Worm (Caenorhabditis elegans) whole organism, L4 larva: Measurements from ENCODE around the gene alkb-7.

ENCODE experiments used
- D1046.2 ChIP-seq: fragments of 200-800 bp; sonication (Bioruptor generic); IDR thresholded peaks from 2 replicates; pipeline ENCODE4 v1.3.6; 2022; ENCODE audit warnings: missing genetic modification characterization, missing compliant biosample characterization
- F44E2.7 ChIP-seq: fragments of 200-800 bp; sonication (Bioruptor generic); IDR thresholded peaks from 2 replicates; pipeline ENCODE4 v2.1.2; 2022; ENCODE audit warnings: missing genetic modification characterization, missing compliant biosample characterization
- T20F7.1 ChIP-seq: fragments of 200-800 bp; sonication (Bioruptor generic); optimal IDR thresholded peaks from 2 replicates; lab custom pipeline; 2018; ENCODE audit warnings: mild to moderate bottlenecking, missing genetic modification characterization, missing compliant biosample characterization
- ZK337.2 ChIP-seq: fragments of 200-800 bp; sonication (Bioruptor generic); IDR thresholded peaks from 2 replicates; pipeline ENCODE4 v1.3.6; 2022; ENCODE audit warnings: missing genetic modification reagents, missing genetic modification characterization, missing compliant biosample characterization
- aha-1 ChIP-seq: fragments of 150-350 bp; peaks from one replicate; lab custom pipeline; 2014; ENCODE audit warnings: missing biosample characterization, missing genetic modification characterization
- arid-1 ChIP-seq: fragments of 200-800 bp; sonication (Bioruptor generic); conservative IDR thresholded peaks from 2 replicates; pipeline ENCODE4 v1.3.6; 2022; ENCODE audit warnings: missing genetic modification reagents, missing genetic modification characterization, missing compliant biosample characterization
- ceh-44 ChIP-seq: fragments of 200-800 bp; sonication (Bioruptor generic); IDR thresholded peaks from 2 replicates; pipeline ENCODE4 v1.3.6; 2022; ENCODE audit warnings: missing genetic modification reagents, missing genetic modification characterization, missing compliant biosample characterization
- ceh-82 ChIP-seq: sonication (generic microtip); optimal IDR thresholded peaks from 2 replicates; lab custom pipeline; 2017; ENCODE audit warnings: missing biosample characterization, missing genetic modification characterization
- ces-1 ChIP-seq: fragments of 150-350 bp; sonication (generic microtip); optimal IDR thresholded peaks from 4 replicates; lab custom pipeline; 2014; ENCODE audit warnings: missing biosample characterization, missing genetic modification reagents, missing genetic modification characterization
- cey-2 ChIP-seq: sonication (generic microtip); optimal IDR thresholded peaks from 3 replicates; lab custom pipeline; 2017; ENCODE audit warnings: missing genetic modification characterization, mild to moderate bottlenecking, missing compliant biosample characterization, antibody characterized with exemption, borderline replicate concordance; ENCODE audit not compliant: insufficient read depth
- ctbp-1 ChIP-seq: fragments of 200-800 bp; sonication (Bioruptor generic); IDR thresholded peaks from 2 replicates; pipeline ENCODE4 v1.3.6; 2022; ENCODE audit warnings: missing genetic modification reagents, missing genetic modification characterization, missing compliant biosample characterization
- daf-12 ChIP-seq: fragments of 150-350 bp; optimal IDR thresholded peaks from 2 replicates; lab custom pipeline; 2014; ENCODE audit warnings: missing biosample characterization, missing genetic modification reagents, missing genetic modification characterization
- dmd-6 ChIP-seq: fragments of 200-800 bp; sonication (Bioruptor generic); IDR thresholded peaks from 2 replicates; pipeline ENCODE4 v1.3.6; 2022; ENCODE audit warnings: missing genetic modification reagents, missing genetic modification characterization, missing compliant biosample characterization
- dmd-8 ChIP-seq: fragments of 200-800 bp; sonication (Bioruptor generic); IDR thresholded peaks from 2 replicates; pipeline ENCODE4 v1.3.6; 2022; ENCODE audit warnings: missing genetic modification characterization, missing compliant biosample characterization
- dmd-9 ChIP-seq: fragments of 200-800 bp; sonication (Bioruptor generic); IDR thresholded peaks from 2 replicates; pipeline ENCODE4 v1.3.6; 2022; ENCODE audit warnings: missing genetic modification reagents, missing genetic modification characterization, missing compliant biosample characterization
- egl-43 ChIP-seq: fragments of 200-800 bp; sonication (Bioruptor generic); IDR thresholded peaks from 2 replicates; pipeline ENCODE4 v1.3.6; 2022; ENCODE audit warnings: missing genetic modification reagents, missing genetic modification characterization, missing compliant biosample characterization
- gei-8 ChIP-seq: fragments of 200-800 bp; sonication (Bioruptor generic); optimal IDR thresholded peaks from 2 replicates; lab custom pipeline; 2018; ENCODE audit warnings: mild to moderate bottlenecking, missing genetic modification characterization, missing compliant biosample characterization
- hlh-30 ChIP-seq: sonication (generic microtip); optimal IDR thresholded peaks from 2 replicates; lab custom pipeline; 2017; ENCODE audit warnings: antibody characterized with exemption, mild to moderate bottlenecking, missing genetic modification characterization, missing compliant biosample characterization; ENCODE audit not compliant: insufficient read depth
- hmg-1.1 ChIP-seq: fragments of 200-800 bp; sonication (Bioruptor generic); IDR thresholded peaks from 2 replicates; pipeline ENCODE4 v1.3.6; 2022; ENCODE audit warnings: missing genetic modification reagents, missing genetic modification characterization, missing compliant biosample characterization
- lin-1 ChIP-seq: fragments of 200-800 bp; sonication (Bioruptor generic); IDR thresholded peaks from 2 replicates; pipeline ENCODE4 v1.3.6; 2022; ENCODE audit warnings: missing genetic modification reagents, missing genetic modification characterization, missing compliant biosample characterization
- lin-13 ChIP-seq: fragments of 150-350 bp; optimal IDR thresholded peaks from 2 replicates; lab custom pipeline; 2014; ENCODE audit warnings: missing biosample characterization, missing genetic modification reagents, missing genetic modification characterization
- lin-38 ChIP-seq: fragments of 200-800 bp; sonication (Bioruptor generic); IDR thresholded peaks from 2 replicates; pipeline ENCODE4 v1.3.6; 2022; ENCODE audit warnings: missing genetic modification reagents, missing genetic modification characterization, missing compliant biosample characterization
- lin-39 ChIP-seq: fragments of 150-350 bp; optimal IDR thresholded peaks from 2 replicates; lab custom pipeline; 2014; ENCODE audit warnings: missing biosample characterization, missing genetic modification reagents, missing genetic modification characterization
- lir-3 ChIP-seq: sonication (generic microtip); optimal IDR thresholded peaks from 2 replicates; lab custom pipeline; 2016; ENCODE audit warnings: mild to moderate bottlenecking, missing genetic modification characterization, missing compliant biosample characterization
- madf-5 ChIP-seq, 2 experiments: fragments of 200-800 bp; sonication (Bioruptor generic); IDR thresholded peaks; 2 replicates each; pipeline ENCODE4 v1.3.6; 2022; ENCODE audit warnings: missing compliant biosample characterization in 2 of 2, missing genetic modification characterization in 2 of 2
- mdl-1 ChIP-seq, 2 experiments: fragments of 150-350 bp in 1 of 2; sonication (generic microtip) in 1 of 2; optimal IDR thresholded peaks; 2 replicates each; lab custom pipeline; 2014 to 2017; ENCODE audit warnings: missing biosample characterization in 2 of 2, missing genetic modification characterization in 2 of 2
- mdt-29 ChIP-seq: fragments of 200-800 bp; sonication (Bioruptor generic); IDR thresholded peaks from 2 replicates; pipeline ENCODE4 v1.3.6; 2022; ENCODE audit warnings: missing genetic modification reagents, missing genetic modification characterization, missing compliant biosample characterization
- mep-1 ChIP-seq: fragments of 150-350 bp; sonication (generic microtip); optimal IDR thresholded peaks from 3 replicates; lab custom pipeline; 2014; ENCODE audit warnings: missing biosample characterization, missing genetic modification characterization
- mes-2 ChIP-seq: sonication (generic microtip); optimal IDR thresholded peaks from 2 replicates; lab custom pipeline; 2016; ENCODE audit warnings: missing genotype, mild to moderate bottlenecking, missing genetic modification characterization, missing compliant biosample characterization; ENCODE audit not compliant: poor library complexity, severe bottlenecking
- mxl-2 ChIP-seq: fragments of 200-800 bp; sonication (Bioruptor generic); conservative IDR thresholded peaks from 2 replicates; pipeline ENCODE4 v1.3.6; 2022; ENCODE audit warnings: missing genetic modification reagents, missing genetic modification characterization, missing compliant biosample characterization
- nhr-11 ChIP-seq: fragments of 150-350 bp; optimal IDR thresholded peaks from 2 replicates; lab custom pipeline; 2014; ENCODE audit warnings: missing biosample characterization, missing genetic modification characterization
- nhr-237 ChIP-seq: sonication (generic microtip); optimal IDR thresholded peaks from 2 replicates; lab custom pipeline; 2017; ENCODE audit warnings: missing biosample characterization, missing genetic modification characterization
- nhr-25 ChIP-seq: sonication (generic microtip); optimal IDR thresholded peaks from 2 replicates; lab custom pipeline; 2017; ENCODE audit warnings: missing genetic modification characterization, mild to moderate bottlenecking, missing compliant biosample characterization, antibody characterized with exemption, moderate library complexity, borderline replicate concordance; ENCODE audit not compliant: insufficient read depth
- nhr-28 ChIP-seq: fragments of 150-350 bp; optimal IDR thresholded peaks from 2 replicates; lab custom pipeline; 2014; ENCODE audit warnings: missing biosample characterization, missing genetic modification characterization
- nhr-42 ChIP-seq: fragments of 200-800 bp; sonication (Bioruptor generic); IDR thresholded peaks from 2 replicates; pipeline ENCODE4 v1.3.6; 2022; ENCODE audit warnings: missing genetic modification characterization, missing compliant biosample characterization
- nhr-48 ChIP-seq: sonication (generic microtip); optimal IDR thresholded peaks from 2 replicates; lab custom pipeline; 2016; ENCODE audit warnings: mild to moderate bottlenecking, missing genetic modification characterization, missing compliant biosample characterization
- pha-4 ChIP-seq, 2 experiments: fragments of 150-350 bp in 1 of 2; fragments of 200-800 bp in 1 of 2; sonication (Bioruptor generic) in 1 of 2; IDR thresholded peaks in 1 of 2; optimal IDR thresholded peaks in 1 of 2; 2 replicates each; pipeline versions ENCODE4 v1.3.6 to Lab custom; 2014 to 2022; ENCODE audit warnings: missing genetic modification characterization in 2 of 2, missing genetic modification reagents in 2 of 2, missing biosample characterization in 1 of 2, missing compliant biosample characterization in 1 of 2
- php-3 ChIP-seq: fragments of 200-800 bp; sonication (Bioruptor generic); IDR thresholded peaks from 2 replicates; pipeline ENCODE4 v1.3.6; 2022; ENCODE audit warnings: missing genetic modification reagents, missing genetic modification characterization, missing compliant biosample characterization
- rbr-2 ChIP-seq: sonication (generic microtip); optimal IDR thresholded peaks from 2 replicates; lab custom pipeline; 2016; ENCODE audit warnings: missing genotype, missing genetic modification characterization, missing compliant biosample characterization
- set-16 ChIP-seq: fragments of 200-800 bp; sonication (Bioruptor generic); IDR thresholded peaks from 2 replicates; pipeline ENCODE4 v1.3.6; 2022; ENCODE audit warnings: missing genetic modification reagents, missing genetic modification characterization, missing compliant biosample characterization
- tra-1 ChIP-seq: fragments of 200-800 bp; sonication (Bioruptor generic); IDR thresholded peaks from 2 replicates; pipeline ENCODE4 v1.3.6; 2022; ENCODE audit warnings: missing genetic modification reagents, missing genetic modification characterization, missing compliant biosample characterization
- unc-130 ChIP-seq: sonication (generic microtip); optimal IDR thresholded peaks from 2 replicates; lab custom pipeline; 2016; ENCODE audit warnings: missing genetic modification reagents, missing genetic modification characterization, missing compliant biosample characterization
- unc-39 ChIP-seq: sonication (generic microtip); optimal IDR thresholded peaks from 2 replicates; lab custom pipeline; 2017; ENCODE audit warnings: missing biosample characterization, missing genetic modification characterization
- zfp-2 ChIP-seq: sonication (generic microtip); optimal IDR thresholded peaks from 2 replicates; lab custom pipeline; 2016; ENCODE audit warnings: mild to moderate bottlenecking, missing genetic modification characterization, missing compliant biosample characterization
- zfp-3 ChIP-seq: fragments of 200-800 bp; sonication (Bioruptor generic); conservative IDR thresholded peaks from 2 replicates; pipeline ENCODE4 v1.3.6; 2022; ENCODE audit warnings: missing genetic modification reagents, missing genetic modification characterization, missing compliant biosample characterization
- ztf-7 ChIP-seq: fragments of 150-350 bp; optimal IDR thresholded peaks from 2 replicates; lab custom pipeline; 2014; ENCODE audit warnings: missing biosample characterization, missing genetic modification characterization

Gene alkb-7

DNA sequence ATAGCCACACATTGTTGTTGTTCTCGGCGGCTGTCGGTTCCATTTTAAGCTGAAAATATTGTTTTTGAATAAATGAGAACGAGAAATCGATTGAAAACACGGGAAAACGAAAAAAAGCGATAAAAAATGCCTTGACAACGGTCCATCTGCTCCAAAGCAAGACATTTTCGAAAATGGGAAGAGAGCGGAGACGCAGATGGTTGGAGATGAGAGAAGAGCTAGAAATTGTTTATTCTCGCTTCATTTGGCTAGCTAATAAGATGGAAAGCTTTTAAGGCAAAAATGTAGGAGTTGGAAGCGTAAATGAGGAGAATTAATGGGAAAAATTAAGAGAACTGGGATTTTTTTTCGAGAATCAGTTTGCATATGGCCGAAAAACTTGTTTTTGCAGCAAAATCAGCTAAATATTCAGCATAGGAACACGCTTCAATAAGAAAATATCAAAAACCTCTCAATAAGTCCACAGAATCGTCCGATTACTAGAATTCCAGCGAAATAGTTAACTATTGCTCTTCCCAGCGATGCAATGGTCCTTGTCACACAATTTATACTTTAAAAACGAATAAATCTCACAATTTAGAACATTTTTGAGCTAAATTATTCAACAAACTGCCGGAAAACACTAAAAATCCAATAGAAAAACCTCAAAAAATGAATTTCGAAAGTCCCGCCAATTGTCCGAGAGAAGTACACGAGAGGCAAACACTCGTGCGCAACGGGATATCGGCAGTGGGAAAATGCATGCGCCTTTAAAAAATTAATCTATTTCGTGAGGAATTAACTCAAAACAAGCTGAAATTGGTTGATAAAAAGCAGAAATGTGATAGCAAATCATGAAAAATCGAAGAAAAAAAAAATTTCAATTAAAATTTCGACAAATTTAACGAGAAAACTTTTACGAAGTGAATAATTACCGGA is 49.4 kb downstream of the alkb-7 start, which contains the start of gene pisy-1 (continued):
- peak; percentile 40 for TF ChIP-seq nhr-28 (tag; lab: Kevin White, UChicago)
- no peak for TF ChIP-seq ces-1
- TF ChIP-seq egl-43 (GFP tag; lab: Robert Waterston, UW): no peak
- no peak for TF ChIP-seq dmd-8 (GFP tag; lab: Robert Waterston, UW)
- TF ChIP-seq zfp-2 (tag; lab: Kevin White, UChicago): no peak
- peak; percentile 95 for TF ChIP-seq aha-1 (tag; lab: Kevin White, UChicago)
- peak; percentile 50 for TF ChIP-seq lin-13 (GFP tag; lab: Kevin White, UChicago)
- no peak for TF ChIP-seq ceh-44
- peak; percentile 74 for TF ChIP-seq mes-2
- TF ChIP-seq lin-39 (tag; lab: Kevin White, UChicago): no peak

DNA sequence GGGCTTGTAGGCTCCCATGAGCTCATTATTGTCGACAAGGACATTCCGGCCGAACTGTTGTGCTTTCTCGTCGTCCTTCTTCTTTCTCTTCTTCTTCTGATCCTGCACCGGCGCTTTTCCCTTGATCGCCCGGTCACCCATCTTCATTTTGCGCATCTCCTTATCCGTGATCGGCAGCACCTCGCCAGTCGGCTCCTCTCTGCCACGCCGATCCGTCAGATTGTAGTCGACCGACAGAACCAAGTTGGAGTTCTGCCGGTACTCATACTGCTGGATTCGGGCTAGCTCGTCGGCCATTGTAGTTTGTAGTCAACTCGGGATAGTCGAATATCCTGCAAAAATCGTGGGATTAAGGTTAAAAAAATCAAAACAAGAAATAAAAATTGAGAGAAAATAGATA is 51.4 kb downstream of the alkb-7 start, which contains the start of gene snrp-200:
TSS of gene snrp-200 (minus strand) at position 332 of the 400 bp plus-strand sequence.
- TF ChIP-seq php-3 (GFP tag; lab: Robert Waterston, UW) (0 out of 2 replicates have a peak, but pooled peaks have one; percentile 38), F44E2.7 (GFP tag; lab: Robert Waterston, UW) (0 out of 2 replicates have a peak, but pooled peaks have one; percentile 3), nhr-42 (no peak), unc-39 (tag; lab: Kevin White, UChicago) (no peak), unc-130 (GFP tag; lab: Kevin White, UChicago) (no peak), zfp-3 (GFP tag; lab: Robert Waterston, UW) (no peak), mep-1 (tag; lab: Kevin White, UChicago) (no peak), mdt-29 (no peak), tra-1 (GFP tag; lab: Robert Waterston, UW) (no peak), lin-1 (GFP tag; lab: Robert Waterston, UW) (peak; percentile 26; the same call in 1 of the 2 replicates), nhr-11 (tag; lab: Kevin White, UChicago) (no peak), ceh-44 (no peak), nhr-48 (tag; lab: Kevin White, UChicago) (no peak), pha-4 (GFP tag; IDR thresholded peaks at IDR 0.05; lab: Robert Waterston, UW) (peak; percentile 42), pha-4 (tag; optimal IDR thresholded peaks at IDR 0.05; lab: Kevin White, UChicago) (no peak), mdl-1 (tag; optimal IDR thresholded peaks at IDR 0.05; lab: Kevin White, UChicago) (no peak), D1046.2 (GFP tag; lab: Robert Waterston, UW) (0 out of 2 replicates have a peak, but pooled peaks have one; percentile 22), nhr-237 (tag; lab: Kevin White, UChicago) (no peak), hmg-1.1 (GFP tag; lab: Robert Waterston, UW) (no peak), T20F7.1 (GFP tag; lab: Kevin White, UChicago) (no peak), mxl-2 (GFP tag; lab: Robert Waterston, UW) (no peak), gei-8 (GFP tag; lab: Kevin White, UChicago) (peak; percentile 1), dmd-6 (GFP tag; lab: Robert Waterston, UW) (no peak), hlh-30 (no peak), lin-39 (tag; lab: Kevin White, UChicago) (no peak), set-16 (GFP tag; lab: Robert Waterston, UW) (peak; percentile 74), dmd-9 (GFP tag; lab: Robert Waterston, UW) (no peak), ceh-82 (no peak), nhr-25 (tag; lab: Kevin White, UChicago) (no peak), rbr-2 (no peak), ctbp-1 (GFP tag; lab: Robert Waterston, UW) (0 out of 2 replicates have a peak, but pooled peaks have one; percentile 42), arid-1 (GFP tag; lab: Robert Waterston, UW) (peak; percentile 59; the same call in 1 of the 2 replicates), lir-3 (no peak), daf-12 (tag; lab: Kevin White, UChicago) (no peak), dmd-8 (GFP tag; lab: Robert Waterston, UW) (no peak), madf-5 (GFP tag; IDR thresholded peaks at IDR 0.05; lab: Robert Waterston, UW) (0 out of 4 replicates have a peak, but pooled peaks of 1 of the 2 experiments have one; percentile 14), ZK337.2 (no peak), ztf-7 (tag; lab: Kevin White, UChicago) (no peak), cey-2 (tag; lab: Kevin White, UChicago) (no peak), lin-38 (peak; percentile 63)
